Worm (Caenorhabditis elegans) whole organism, young adult: ENCODE data around the gene F21C10.1.

Experiments
- B0035.1 ChIP-seq: sonication (generic microtip); optimal IDR thresholded peaks from 2 replicates; lab custom pipeline; 2016; ENCODE audit warnings: missing genetic modification characterization, mild to moderate bottlenecking, missing compliant biosample characterization, missing genotype, missing genetic modification reagents
- B0336.3 ChIP-seq: fragments of 200-800 bp; sonication (Bioruptor generic); IDR thresholded peaks from 2 replicates; pipeline ENCODE4 v1.3.6; 2022; ENCODE audit warnings: missing genetic modification characterization, missing compliant biosample characterization
- D2030.7 ChIP-seq: fragments of 200-800 bp; sonication (Bioruptor generic); IDR thresholded peaks from 2 replicates; pipeline ENCODE4 v1.3.6; 2022; ENCODE audit warnings: missing genetic modification reagents, missing genetic modification characterization, missing compliant biosample characterization
- F10E7.11 ChIP-seq: sonication (generic microtip); optimal IDR thresholded peaks from 2 replicates; lab custom pipeline; 2017; ENCODE audit warnings: mild to moderate bottlenecking, missing genetic modification characterization, moderate library complexity, missing compliant biosample characterization
- F22D6.2 ChIP-seq: sonication (generic microtip); optimal IDR thresholded peaks from 2 replicates; lab custom pipeline; 2016; ENCODE audit warnings: mild to moderate bottlenecking, missing genetic modification characterization, missing compliant biosample characterization
- F39B2.1 ChIP-seq: fragments of 200-800 bp; sonication (Bioruptor generic); IDR thresholded peaks from 2 replicates; pipeline ENCODE4 v1.3.6; 2022; ENCODE audit warnings: missing genetic modification reagents, missing genetic modification characterization, missing compliant biosample characterization
- F52B5.7 ChIP-seq: sonication (generic microtip); optimal IDR thresholded peaks from 2 replicates; lab custom pipeline; 2016; ENCODE audit warnings: mild to moderate bottlenecking, missing genetic modification characterization, missing compliant biosample characterization
- F57C9.4 ChIP-seq: sonication (generic microtip); optimal IDR thresholded peaks from 2 replicates; lab custom pipeline; 2017; ENCODE audit warnings: mild to moderate bottlenecking, missing genetic modification characterization, missing compliant biosample characterization
- T26A5.8 ChIP-seq: sonication (generic microtip); optimal IDR thresholded peaks from 2 replicates; lab custom pipeline; 2016; ENCODE audit warnings: missing genetic modification characterization, missing compliant biosample characterization
- Y53G8AR.9 ChIP-seq: fragments of 200-800 bp; sonication (Bioruptor generic); conservative IDR thresholded peaks from 2 replicates; pipeline ENCODE4 v1.3.6; 2022; ENCODE audit warnings: missing genetic modification reagents, missing genetic modification characterization, missing compliant biosample characterization
- Y56A3A.18 ChIP-seq: fragments of 200-800 bp; sonication (Bioruptor generic); IDR thresholded peaks from 2 replicates; pipeline ENCODE4 v1.3.6; 2022; ENCODE audit warnings: missing genetic modification reagents, missing genetic modification characterization, missing compliant biosample characterization
- Y79H2A.3 ChIP-seq: fragments of 200-800 bp; sonication (Bioruptor generic); conservative IDR thresholded peaks from 2 replicates; pipeline ENCODE4 v1.3.6; 2022; ENCODE audit warnings: missing genetic modification reagents, missing genetic modification characterization, missing compliant biosample characterization
- Y95B8A.8 ChIP-seq: fragments of 200-800 bp; sonication (Bioruptor generic); IDR thresholded peaks from 2 replicates; pipeline ENCODE4 v1.3.6; 2022; ENCODE audit warnings: missing genetic modification reagents, missing genetic modification characterization, missing compliant biosample characterization
- ZK185.1 ChIP-seq: sonication (generic microtip); optimal IDR thresholded peaks from 2 replicates; lab custom pipeline; 2016; ENCODE audit warnings: mild to moderate bottlenecking, missing genetic modification characterization, missing compliant biosample characterization; ENCODE audit not compliant: poor library complexity, severe bottlenecking
- atf-7 ChIP-seq: sonication (generic microtip); optimal IDR thresholded peaks from 2 replicates; lab custom pipeline; 2017; ENCODE audit warnings: mild to moderate bottlenecking, missing genetic modification characterization, missing compliant biosample characterization
- athp-1 ChIP-seq: sonication (generic microtip); optimal IDR thresholded peaks from 2 replicates; lab custom pipeline; 2017; ENCODE audit warnings: mild to moderate bottlenecking, missing genetic modification characterization, missing compliant biosample characterization
- ceh-27 ChIP-seq: fragments of 200-800 bp; sonication (Bioruptor generic); optimal IDR thresholded peaks from 2 replicates; lab custom pipeline; 2018; ENCODE audit warnings: mild to moderate bottlenecking, missing genetic modification characterization, moderate library complexity, missing compliant biosample characterization
- ceh-79 ChIP-seq: sonication (generic microtip); optimal IDR thresholded peaks from 2 replicates; lab custom pipeline; 2017; ENCODE audit warnings: mild to moderate bottlenecking, missing genetic modification characterization, missing compliant biosample characterization
- dox-1 ChIP-seq: fragments of 200-800 bp; sonication (Bioruptor generic); IDR thresholded peaks from 2 replicates; pipeline ENCODE4 v1.3.6; 2022; ENCODE audit warnings: missing genetic modification reagents, missing genetic modification characterization, missing compliant biosample characterization
- efl-1 ChIP-seq: fragments of 150-350 bp; optimal IDR thresholded peaks from 2 replicates; lab custom pipeline; 2014; ENCODE audit warnings: missing biosample characterization, missing genetic modification reagents, missing genetic modification characterization
- egl-18 ChIP-seq: fragments of 200-800 bp; sonication (Bioruptor generic); IDR thresholded peaks from 2 replicates; pipeline ENCODE4 v1.3.6; 2022; ENCODE audit warnings: missing genetic modification reagents, missing genetic modification characterization, missing compliant biosample characterization
- egl-44 ChIP-seq: fragments of 200-800 bp; sonication (Bioruptor generic); IDR thresholded peaks from 2 replicates; pipeline ENCODE4 v1.3.6; 2022; ENCODE audit warnings: missing genetic modification reagents, missing genetic modification characterization, missing compliant biosample characterization
- egrh-3 ChIP-seq: fragments of 200-800 bp; sonication (Bioruptor generic); IDR thresholded peaks from 2 replicates; pipeline ENCODE4 v1.3.6; 2022; ENCODE audit warnings: missing genetic modification reagents, missing genetic modification characterization, missing compliant biosample characterization
- hmg-20 ChIP-seq: fragments of 200-800 bp; sonication (Bioruptor generic); IDR thresholded peaks from 2 replicates; pipeline ENCODE4 v1.3.6; 2022; ENCODE audit warnings: missing genetic modification reagents, missing genetic modification characterization, missing compliant biosample characterization
- let-607 ChIP-seq, 2 experiments: fragments of 200-800 bp in 1 of 2; sonication (Bioruptor generic) in 1 of 2; sonication (generic microtip) in 1 of 2; optimal IDR thresholded peaks; 2 replicates each; lab custom pipeline; 2016 to 2018; ENCODE audit warnings: mild to moderate bottlenecking in 2 of 2, missing compliant biosample characterization in 2 of 2, missing genetic modification characterization in 2 of 2, moderate library complexity in 2 of 2, missing genotype in 1 of 2
- lir-1 ChIP-seq: fragments of 200-800 bp; sonication (Bioruptor generic); conservative IDR thresholded peaks from 2 replicates; pipeline ENCODE4 v1.3.6; 2022; ENCODE audit warnings: missing genetic modification reagents, missing genetic modification characterization, missing compliant biosample characterization
- madf-10 ChIP-seq: sonication (generic microtip); optimal IDR thresholded peaks from 2 replicates; lab custom pipeline; 2016; ENCODE audit warnings: mild to moderate bottlenecking, missing genetic modification characterization, missing compliant biosample characterization
- madf-8 ChIP-seq: fragments of 200-800 bp; sonication (Bioruptor generic); conservative IDR thresholded peaks from 2 replicates; pipeline ENCODE4 v1.3.6; 2022; ENCODE audit warnings: missing genetic modification reagents, missing genetic modification characterization, missing compliant biosample characterization
- mcd-1 ChIP-seq: fragments of 200-800 bp; sonication (Bioruptor generic); IDR thresholded peaks from 2 replicates; pipeline ENCODE4 v1.3.6; 2022; ENCODE audit warnings: missing genetic modification reagents, missing genetic modification characterization, missing compliant biosample characterization
- mxl-1 ChIP-seq: sonication (generic microtip); optimal IDR thresholded peaks from 2 replicates; lab custom pipeline; 2016; ENCODE audit warnings: missing genetic modification characterization, missing compliant biosample characterization
- nhr-120 ChIP-seq: fragments of 200-800 bp; sonication (Bioruptor generic); IDR thresholded peaks from 2 replicates; pipeline ENCODE4 v1.3.6; 2022; ENCODE audit warnings: missing genetic modification characterization, missing compliant biosample characterization
- nhr-179 ChIP-seq: sonication (generic microtip); optimal IDR thresholded peaks from 2 replicates; lab custom pipeline; 2016; ENCODE audit warnings: mild to moderate bottlenecking, missing genetic modification characterization, missing compliant biosample characterization
- pbrm-1 ChIP-seq: fragments of 200-800 bp; sonication (Bioruptor generic); IDR thresholded peaks from 2 replicates; pipeline ENCODE4 v1.3.6; 2022; ENCODE audit warnings: missing genetic modification reagents, missing genetic modification characterization, missing compliant biosample characterization
- rcor-1 ChIP-seq: fragments of 200-800 bp; sonication (Bioruptor generic); IDR thresholded peaks from 2 replicates; pipeline ENCODE4 v1.3.6; 2022; ENCODE audit warnings: missing genetic modification reagents, missing genetic modification characterization, missing compliant biosample characterization
- rec-8 ChIP-seq, 2 experiments: sonication (generic microtip); optimal IDR thresholded peaks; 2 replicates each; lab custom pipeline; 2016; ENCODE audit warnings: mild to moderate bottlenecking in 2 of 2, missing genetic modification characterization in 2 of 2, missing genetic modification reagents in 2 of 2, missing genotype in 2 of 2, missing biosample characterization in 1 of 2, missing compliant biosample characterization in 1 of 2, moderate library complexity in 1 of 2
- snpc-1.1 ChIP-seq: sonication (generic microtip); optimal IDR thresholded peaks from 2 replicates; lab custom pipeline; 2017; ENCODE audit warnings: missing genetic modification characterization, mild to moderate bottlenecking, missing compliant biosample characterization, antibody characterized with exemption, moderate library complexity, missing genotype, missing genetic modification reagents; ENCODE audit not compliant: insufficient read depth
- snpc-3.4 ChIP-seq: sonication (generic microtip); optimal IDR thresholded peaks from 2 replicates; lab custom pipeline; 2017; ENCODE audit warnings: missing genetic modification characterization, mild to moderate bottlenecking, missing compliant biosample characterization, antibody characterized with exemption, moderate library complexity, missing genotype, missing genetic modification reagents
- somi-1 ChIP-seq: fragments of 200-800 bp; sonication (Bioruptor generic); optimal IDR thresholded peaks from 2 replicates; lab custom pipeline; 2018; ENCODE audit warnings: mild to moderate bottlenecking, missing genetic modification characterization, missing compliant biosample characterization
- sptf-2 ChIP-seq: fragments of 200-800 bp; sonication (Bioruptor generic); optimal IDR thresholded peaks from 2 replicates; lab custom pipeline; 2018; ENCODE audit warnings: mild to moderate bottlenecking, missing genetic modification characterization, missing compliant biosample characterization
- tbx-9 ChIP-seq: sonication (generic microtip); optimal IDR thresholded peaks from 2 replicates; lab custom pipeline; 2016; ENCODE audit warnings: borderline replicate concordance, missing genetic modification characterization, inconsistent platforms, missing compliant biosample characterization
- tlf-1 ChIP-seq: fragments of 200-800 bp; sonication (Bioruptor generic); optimal IDR thresholded peaks from 2 replicates; lab custom pipeline; 2018; ENCODE audit warnings: mild to moderate bottlenecking, missing genetic modification characterization, missing compliant biosample characterization
- unc-130 ChIP-seq: sonication (generic microtip); optimal IDR thresholded peaks from 2 replicates; lab custom pipeline; 2016; ENCODE audit warnings: missing genetic modification reagents, missing genetic modification characterization, missing compliant biosample characterization
- ztf-22 ChIP-seq: fragments of 200-800 bp; sonication (Bioruptor generic); optimal IDR thresholded peaks from 2 replicates; lab custom pipeline; 2018; ENCODE audit warnings: mild to moderate bottlenecking, missing genetic modification characterization, moderate library complexity, missing compliant biosample characterization
- ztf-26 ChIP-seq: sonication (generic microtip); optimal IDR thresholded peaks from 2 replicates; lab custom pipeline; 2017; ENCODE audit warnings: missing genetic modification characterization, missing compliant biosample characterization
- ztf-28 ChIP-seq: fragments of 200-800 bp; sonication (Bioruptor generic); IDR thresholded peaks from 2 replicates; pipeline ENCODE4 v1.3.6; 2022; ENCODE audit warnings: missing genetic modification reagents, missing genetic modification characterization, missing compliant biosample characterization
- ztf-3 ChIP-seq: fragments of 200-800 bp; sonication (Bioruptor generic); optimal IDR thresholded peaks from 2 replicates; lab custom pipeline; 2018; ENCODE audit warnings: mild to moderate bottlenecking, missing genetic modification characterization, missing compliant biosample characterization

Gene F21C10.1

DNA sequence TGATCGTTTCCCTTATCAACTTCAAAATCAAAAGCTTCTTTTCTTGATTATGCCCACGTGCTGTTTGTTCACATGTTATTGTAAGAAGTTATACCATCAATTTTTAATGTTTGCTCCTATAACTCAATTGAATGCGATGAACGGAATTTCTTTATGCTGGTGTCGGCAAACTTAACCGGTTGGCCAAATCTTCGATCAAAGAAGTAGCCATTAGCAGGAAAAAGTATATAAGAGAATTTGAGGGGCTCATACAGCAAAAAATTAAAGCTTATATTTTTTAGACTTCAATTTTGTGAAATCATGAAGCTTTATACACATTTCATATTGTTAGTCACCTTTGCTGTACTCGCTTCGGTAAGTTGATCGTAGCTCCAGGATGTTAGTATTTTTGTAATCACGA, 41.6 kb downstream of the F21C10.1 start, which contains the start of gene pqn-16:
pqn-16 (plus strand) TSS at position 301 of the 400 bp plus-strand sequence.
- no peak for TF ChIP-seq hmg-20 (GFP tag; lab: Robert Waterston, UW)
- TF ChIP-seq F57C9.4 (tag; lab: Kevin White, UChicago) = no peak
- TF ChIP-seq ztf-28 = no peak
- no peak for TF ChIP-seq egl-44
- no peak for TF ChIP-seq Y56A3A.18 (GFP tag; lab: Robert Waterston, UW)
- TF ChIP-seq F22D6.2 = no peak
- TF ChIP-seq let-607 (tag; optimal IDR thresholded peaks at IDR 0.05; lab: Kevin White, UChicago) = no peak
- TF ChIP-seq unc-130 = no peak
- no peak for TF ChIP-seq nhr-179 (tag; lab: Kevin White, UChicago)
- no peak for TF ChIP-seq ztf-3
- no peak for TF ChIP-seq Y79H2A.3 (GFP tag; lab: Robert Waterston, UW)
- no peak for TF ChIP-seq F10E7.11
- TF ChIP-seq egl-18 (GFP tag; lab: Robert Waterston, UW) = no peak
- TF ChIP-seq F52B5.7 (tag; lab: Kevin White, UChicago) = no peak
- no peak for TF ChIP-seq B0035.1 (tag; lab: Kevin White, UChicago)

ce11 chrV:9175218-9175837, 43.2 kb downstream of the F21C10.1 start, which contains the start of gene spas-1:
spas-1 (plus strand) TSS chrV:9175789.
- peak; percentile 46 for TF ChIP-seq ZK185.1 (tag; lab: Kevin White, UChicago)
- no peak; the same call in 1 of the 2 replicates for TF ChIP-seq D2030.7
- no peak for TF ChIP-seq F57C9.4 (tag; lab: Kevin White, UChicago)
- TF ChIP-seq hmg-20 (GFP tag; lab: Robert Waterston, UW) = no peak
- no peak for TF ChIP-seq nhr-120
- peak; percentile 83; the same call in 1 of the 2 replicates for TF ChIP-seq pbrm-1
- peak; percentile 16 for TF ChIP-seq snpc-1.1
- no peak for TF ChIP-seq ztf-22 (GFP tag; lab: Kevin White, UChicago)
- peak; percentile 68 for TF ChIP-seq tlf-1
- no peak for TF ChIP-seq tbx-9 (tag; lab: Kevin White, UChicago)
- TF ChIP-seq madf-10 = peak; percentile 52
- no peak for TF ChIP-seq F10E7.11
- peak; percentile 79 for TF ChIP-seq efl-1 (GFP tag; lab: Kevin White, UChicago)
- no peak for TF ChIP-seq sptf-2 (GFP tag; lab: Kevin White, UChicago)
- peak; percentile 56 for TF ChIP-seq ztf-26 (tag; lab: Kevin White, UChicago)
- TF ChIP-seq nhr-179 (tag; lab: Kevin White, UChicago) = no peak
- no peak for TF ChIP-seq ztf-28
- TF ChIP-seq athp-1 (tag; lab: Kevin White, UChicago) = no peak
- TF ChIP-seq dox-1 = peak; percentile 85
- TF ChIP-seq madf-8 (GFP tag; lab: Robert Waterston, UW) = no peak; the same call in 1 of the 2 replicates
- TF ChIP-seq snpc-3.4 (tag; lab: Kevin White, UChicago) = peak; percentile 71
- peak; percentile 85 for TF ChIP-seq rcor-1 (GFP tag; lab: Robert Waterston, UW)
- no peak for TF ChIP-seq Y95B8A.8 (GFP tag; lab: Robert Waterston, UW)
- TF ChIP-seq egrh-3 (GFP tag; lab: Robert Waterston, UW) = no peak
- TF ChIP-seq T26A5.8 (tag; lab: Kevin White, UChicago) = no peak
- TF ChIP-seq Y53G8AR.9 (GFP tag; lab: Robert Waterston, UW) = 0 out of 2 replicates have a peak, but pooled peaks have one; percentile 22
- no peak for TF ChIP-seq ceh-79 (tag; lab: Kevin White, UChicago)
- peak; percentile 25 for TF ChIP-seq somi-1 (GFP tag; lab: Kevin White, UChicago)
- TF ChIP-seq F39B2.1 (GFP tag; lab: Robert Waterston, UW) = no peak
- TF ChIP-seq mcd-1 (GFP tag; lab: Robert Waterston, UW) = peak; percentile 84
- peak; percentile 67 for TF ChIP-seq B0336.3 (GFP tag; lab: Robert Waterston, UW)
- TF ChIP-seq rec-8 (tag; optimal IDR thresholded peaks at IDR 0.05; lab: Kevin White, UChicago) = no peak
- TF ChIP-seq lir-1 (GFP tag; lab: Robert Waterston, UW) = no peak; the same call in 1 of the 2 replicates
- TF ChIP-seq ceh-27 (GFP tag; lab: Kevin White, UChicago) = peak; percentile 56
- TF ChIP-seq F52B5.7 (tag; lab: Kevin White, UChicago) = no peak
- no peak for TF ChIP-seq mxl-1
- TF ChIP-seq atf-7 (tag; lab: Kevin White, UChicago) = no peak
